Worm (Caenorhabditis elegans): ENCODE measurements around the gene prdx-6.

ce11 chrIV:186110-186509 is 32.2 kb upstream of the prdx-6 start:
- TF ChIP-seq zag-1 (tag; optimal IDR thresholded peaks at IDR 0.05): no peak
- no peak for TF ChIP-seq ama-1 (optimal IDR thresholded peaks at IDR 0.05)
- peak; percentile 31 for TF ChIP-seq nhr-11 (tag; optimal IDR thresholded peaks at IDR 0.05)
- no peak for TF ChIP-seq unc-62 (GFP tag; optimal IDR thresholded peaks at IDR 0.05 in 1 of 2)
- TF ChIP-seq unc-62 (tag; optimal IDR thresholded peaks at IDR 0.05): no peak
- no peak for TF ChIP-seq zfp-3 (GFP tag; conservative IDR thresholded peaks at IDR 0.05)
- TF ChIP-seq snpc-4 (tag; optimal IDR thresholded peaks at IDR 0.05): no peak
- TF ChIP-seq nhr-76 (tag; optimal IDR thresholded peaks at IDR 0.05): no peak
- TF ChIP-seq fos-1 (tag; optimal IDR thresholded peaks at IDR 0.05): no peak
- TF ChIP-seq hlh-30 (tag; optimal IDR thresholded peaks at IDR 0.05; ENCODE audit: insufficient read depth): no peak
